Worm (Caenorhabditis elegans): Measurements from ENCODE around the gene Y34F4.3.

- TF ChIP-seq ztf-11 (tag; optimal IDR thresholded peaks at IDR 0.05) (no peak), lin-35 (GFP tag; optimal IDR thresholded peaks at IDR 0.05) (no peak), nhr-90 (tag; optimal IDR thresholded peaks at IDR 0.05; ENCODE audit: poor library complexity) (no peak), nhr-11 (tag; optimal IDR thresholded peaks at IDR 0.05) (no peak), lin-13 (GFP tag; optimal IDR thresholded peaks at IDR 0.05) (no peak)
Measured at ce11 chrIII:1058074-1058473, 42.1 kb upstream of the Y34F4.3 start.

Data from whole organism, L1 larva.